Worm (Caenorhabditis elegans): ENCODE results near the gene W07G4.8.

DNA sequence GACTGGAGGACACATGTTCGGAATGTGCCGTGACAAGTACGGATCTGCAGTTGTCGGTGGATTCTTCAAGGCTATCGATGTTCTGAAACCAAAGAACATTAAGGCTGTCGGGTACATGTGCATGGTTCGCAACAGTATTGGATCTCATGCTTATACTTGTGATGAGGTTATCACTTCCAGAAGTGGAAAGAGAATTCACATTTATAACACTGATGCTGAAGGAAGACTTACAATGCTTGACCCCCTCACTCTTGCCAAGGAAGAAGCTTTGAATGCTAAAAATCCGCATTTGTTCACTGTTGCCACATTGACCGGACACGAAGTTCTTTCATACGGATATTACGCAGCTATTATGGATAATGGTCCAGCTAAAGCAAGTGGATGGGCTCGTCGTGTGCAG lies 4.3 kb downstream of the W07G4.8 start:
- no peak for TF ChIP-seq nhr-28 (tag; optimal IDR thresholded peaks at IDR 0.05)
- TF ChIP-seq snpc-4 (tag; optimal IDR thresholded peaks at IDR 0.05): no peak
- no peak for TF ChIP-seq pha-4 (tag; optimal IDR thresholded peaks at IDR 0.05)
- TF ChIP-seq nhr-237 (tag; optimal IDR thresholded peaks at IDR 0.05): no peak
- TF ChIP-seq elt-1 (tag; optimal IDR thresholded peaks at IDR 0.05; ENCODE audit: borderline replicate concordance, insufficient read depth): no peak
- TF ChIP-seq nhr-76 (tag; optimal IDR thresholded peaks at IDR 0.05): no peak
- TF ChIP-seq ztf-11 (tag; optimal IDR thresholded peaks at IDR 0.05): no peak
- TF ChIP-seq lsy-2 (tag; optimal IDR thresholded peaks at IDR 0.05): no peak
- no peak for TF ChIP-seq blmp-1 (tag; optimal IDR thresholded peaks at IDR 0.05)
- TF ChIP-seq elt-3 (tag; optimal IDR thresholded peaks at IDR 0.05): no peak
- TF ChIP-seq ceh-39 (tag; optimal IDR thresholded peaks at IDR 0.05): no peak
- TF ChIP-seq ces-1 (GFP tag; optimal IDR thresholded peaks at IDR 0.05): no peak
- TF ChIP-seq lin-13 (tag; optimal IDR thresholded peaks at IDR 0.05): no peak
- no peak for TF ChIP-seq lin-32 (GFP tag; optimal IDR thresholded peaks at IDR 0.05)

All from whole organism, mixed stage, embryonic.